Worm (Caenorhabditis elegans) whole organism, L3 larva: ENCODE results near the gene F20D6.9.

Source experiments
- R02D3.7 ChIP-seq: fragments of 150-350 bp; optimal IDR thresholded peaks from 2 replicates; lab custom pipeline; 2014; ENCODE audit warnings: missing biosample characterization, missing genetic modification characterization
- ZK546.5 ChIP-seq: sonication (generic microtip); optimal IDR thresholded peaks from 2 replicates; lab custom pipeline; 2017; ENCODE audit warnings: missing biosample characterization, missing genetic modification characterization
- aly-2 ChIP-seq: fragments of 150-350 bp; optimal IDR thresholded peaks from 2 replicates; lab custom pipeline; 2014; ENCODE audit warnings: missing biosample characterization, missing genetic modification characterization
- ama-1 ChIP-seq: fragments of 150-350 bp; optimal IDR thresholded peaks from 2 replicates; lab custom pipeline; 2018
- ceh-16 ChIP-seq: sonication (generic microtip); optimal IDR thresholded peaks from 2 replicates; lab custom pipeline; 2017; ENCODE audit warnings: missing biosample characterization, missing genetic modification characterization
- ceh-28 ChIP-seq: fragments of 150-350 bp; optimal IDR thresholded peaks from 2 replicates; lab custom pipeline; 2014; ENCODE audit warnings: missing biosample characterization, missing genetic modification reagents, missing genetic modification characterization
- ceh-82 ChIP-seq: fragments of 150-350 bp; optimal IDR thresholded peaks from 2 replicates; lab custom pipeline; 2014; ENCODE audit warnings: missing biosample characterization, missing genetic modification characterization
- ceh-9 ChIP-seq: sonication (generic microtip); optimal IDR thresholded peaks from 2 replicates; lab custom pipeline; 2018; ENCODE audit warnings: missing biosample characterization, missing genetic modification characterization
- daf-12 ChIP-seq: fragments of 150-350 bp; optimal IDR thresholded peaks from 2 replicates; lab custom pipeline; 2014; ENCODE audit warnings: missing biosample characterization, missing genetic modification reagents, missing genetic modification characterization
- egl-27 ChIP-seq: sonication (generic microtip); optimal IDR thresholded peaks from 4 replicates; lab custom pipeline; 2017; ENCODE audit warnings: missing biosample characterization, missing genetic modification reagents, missing genetic modification characterization
- egl-5 ChIP-seq: fragments of 150-350 bp; optimal IDR thresholded peaks from 2 replicates; lab custom pipeline; 2017; ENCODE audit warnings: missing biosample characterization, missing genetic modification reagents, missing genetic modification characterization, inconsistent platforms
- elt-1 ChIP-seq: fragments of 150-350 bp; optimal IDR thresholded peaks from 2 replicates; lab custom pipeline; 2014; ENCODE audit warnings: missing biosample characterization, missing genetic modification characterization
- elt-2 ChIP-seq: sonication (generic microtip); optimal IDR thresholded peaks from 2 replicates; lab custom pipeline; 2016; ENCODE audit warnings: missing genetic modification reagents, mild to moderate bottlenecking, missing genetic modification characterization, missing compliant biosample characterization
- elt-3 ChIP-seq, 3 experiments: fragments of 150-350 bp in 1 of 3; sonication (generic microtip) in 2 of 3; optimal IDR thresholded peaks; 2 replicates in 2 of 3; 4 replicates in 1 of 3; lab custom pipeline; 2014 to 2017; ENCODE audit warnings: missing biosample characterization in 3 of 3, missing genetic modification characterization in 3 of 3
- eor-1 ChIP-seq, 2 experiments: fragments of 150-350 bp; optimal IDR thresholded peaks; 2 replicates each; lab custom pipeline; 2014 to 2018; ENCODE audit warnings: missing biosample characterization in 2 of 2, missing genetic modification characterization in 2 of 2
- fkh-10 ChIP-seq: sonication (generic microtip); optimal IDR thresholded peaks from 2 replicates; lab custom pipeline; 2017; ENCODE audit warnings: missing biosample characterization, missing genetic modification reagents, missing genetic modification characterization
- fkh-2 ChIP-seq: fragments of 150-350 bp; optimal IDR thresholded peaks from 2 replicates; lab custom pipeline; 2014; ENCODE audit warnings: missing biosample characterization, missing genetic modification reagents, missing genetic modification characterization
- hmg-11 ChIP-seq: sonication (generic microtip); optimal IDR thresholded peaks from 2 replicates; lab custom pipeline; 2016; ENCODE audit warnings: missing genetic modification characterization, missing compliant biosample characterization
- jun-1 ChIP-seq: fragments of 150-350 bp; optimal IDR thresholded peaks from 2 replicates; lab custom pipeline; 2014; ENCODE audit warnings: missing biosample characterization, missing genetic modification reagents, missing genetic modification characterization
- lin-15B ChIP-seq: fragments of 150-350 bp; optimal IDR thresholded peaks from 2 replicates; lab custom pipeline; 2014; ENCODE audit warnings: missing biosample characterization, missing genetic modification characterization
- lin-39 ChIP-seq: fragments of 150-350 bp; optimal IDR thresholded peaks from 2 replicates; lab custom pipeline; 2018; ENCODE audit warnings: missing biosample characterization, missing genetic modification reagents, missing genetic modification characterization
- lsy-12 ChIP-seq: sonication (generic microtip); optimal IDR thresholded peaks from 2 replicates; lab custom pipeline; 2016; ENCODE audit warnings: mild to moderate bottlenecking, missing genetic modification characterization, missing compliant biosample characterization
- mdl-1 ChIP-seq: fragments of 150-350 bp; optimal IDR thresholded peaks from 2 replicates; lab custom pipeline; 2014; ENCODE audit warnings: missing biosample characterization, missing genetic modification characterization
- mml-1 ChIP-seq: fragments of 150-350 bp; sonication (generic microtip); optimal IDR thresholded peaks from 3 replicates; lab custom pipeline; 2014; ENCODE audit warnings: missing biosample characterization, missing genetic modification characterization
- nfya-1 ChIP-seq: sonication (generic microtip); optimal IDR thresholded peaks from 2 replicates; lab custom pipeline; 2017; ENCODE audit warnings: missing genetic modification characterization, mild to moderate bottlenecking, missing compliant biosample characterization, antibody characterized with exemption, moderate library complexity; ENCODE audit not compliant: insufficient read depth
- nhr-23 ChIP-seq: fragments of 150-350 bp; optimal IDR thresholded peaks from 2 replicates; lab custom pipeline; 2014; ENCODE audit warnings: missing biosample characterization, missing genetic modification reagents, missing genetic modification characterization
- nhr-237 ChIP-seq: fragments of 150-350 bp; optimal IDR thresholded peaks from 2 replicates; lab custom pipeline; 2014; ENCODE audit warnings: missing biosample characterization, missing genetic modification characterization
- nhr-25 ChIP-seq: sonication (generic microtip); optimal IDR thresholded peaks from 2 replicates; lab custom pipeline; 2017; ENCODE audit warnings: missing biosample characterization, missing genetic modification characterization
- nhr-28 ChIP-seq: fragments of 150-350 bp; optimal IDR thresholded peaks from 2 replicates; lab custom pipeline; 2014; ENCODE audit warnings: missing biosample characterization, missing genetic modification characterization
- nhr-43 ChIP-seq: sonication (generic microtip); optimal IDR thresholded peaks from 2 replicates; lab custom pipeline; 2016; ENCODE audit warnings: mild to moderate bottlenecking, missing genetic modification characterization, missing compliant biosample characterization; ENCODE audit not compliant: poor library complexity, severe bottlenecking
- nhr-67 ChIP-seq: fragments of 150-350 bp; optimal IDR thresholded peaks from 2 replicates; lab custom pipeline; 2014; ENCODE audit warnings: missing biosample characterization, missing genetic modification characterization
- nhr-77 ChIP-seq: fragments of 150-350 bp; optimal IDR thresholded peaks from 2 replicates; lab custom pipeline; 2014; ENCODE audit warnings: missing biosample characterization, missing genetic modification characterization
- pha-4 ChIP-seq: fragments of 150-350 bp; optimal IDR thresholded peaks from 2 replicates; lab custom pipeline; 2014; ENCODE audit warnings: missing biosample characterization, missing genetic modification reagents, missing genetic modification characterization
- sea-2 ChIP-seq: fragments of 150-350 bp; sonication (generic microtip); optimal IDR thresholded peaks from 4 replicates; lab custom pipeline; 2014; ENCODE audit warnings: missing biosample characterization, missing genetic modification reagents, missing genetic modification characterization
- skn-1 ChIP-seq: fragments of 150-350 bp; optimal IDR thresholded peaks from 2 replicates; lab custom pipeline; 2014; ENCODE audit warnings: missing biosample characterization, missing genetic modification characterization
- snpc-4 ChIP-seq: fragments of 150-350 bp; optimal IDR thresholded peaks from 2 replicates; lab custom pipeline; 2014; ENCODE audit warnings: missing biosample characterization, missing genetic modification characterization
- tbx-2 ChIP-seq: sonication (generic microtip); optimal IDR thresholded peaks from 2 replicates; lab custom pipeline; 2016; ENCODE audit warnings: mild to moderate bottlenecking, missing genetic modification characterization, missing compliant biosample characterization
- unc-62 ChIP-seq: fragments of 150-350 bp; sonication (generic microtip); optimal IDR thresholded peaks from 4 replicates; lab custom pipeline; 2014; ENCODE audit warnings: missing biosample characterization, missing genetic modification reagents, missing genetic modification characterization
- zag-1 ChIP-seq: fragments of 150-350 bp; optimal IDR thresholded peaks from 2 replicates; lab custom pipeline; 2014; ENCODE audit warnings: missing biosample characterization, missing genetic modification characterization
- ztf-11 ChIP-seq: fragments of 150-350 bp; optimal IDR thresholded peaks from 2 replicates; lab custom pipeline; 2014; ENCODE audit warnings: missing biosample characterization, missing genetic modification characterization
- ztf-4 ChIP-seq: fragments of 150-350 bp; optimal IDR thresholded peaks from 2 replicates; lab custom pipeline; 2014; ENCODE audit warnings: missing biosample characterization, missing genetic modification characterization

The F20D6.9 gene

ce11 chrV:8201229-8201858, 24.1 kb upstream of the F20D6.9 start, which contains the start of gene cri-2:
TSS of gene cri-2 (plus strand) at chrV:8201808.
- TF ChIP-seq fkh-10 (GFP tag; lab: Kevin White, UChicago) = no peak
- no peak for TF ChIP-seq ztf-11 (tag; lab: Kevin White, UChicago)
- no peak for TF ChIP-seq nhr-237
- no peak for TF ChIP-seq ztf-4 (tag; lab: Kevin White, UChicago)
- no peak for TF ChIP-seq hmg-11 (tag; lab: Kevin White, UChicago)
- no peak for TF ChIP-seq tbx-2 (tag; lab: Kevin White, UChicago)
- no peak for TF ChIP-seq snpc-4
- no peak for TF ChIP-seq ama-1 (lab: Kevin White, UChicago)
- no peak for TF ChIP-seq elt-2 (tag; lab: Kevin White, UChicago)
- TF ChIP-seq R02D3.7 (tag; lab: Kevin White, UChicago) = no peak
- TF ChIP-seq nhr-28 (tag; lab: Kevin White, UChicago) = no peak
- no peak for TF ChIP-seq ceh-28 (tag; lab: Kevin White, UChicago)
- no peak for TF ChIP-seq egl-5 (tag; lab: Kevin White, UChicago)
- TF ChIP-seq eor-1 (tag; optimal IDR thresholded peaks at IDR 0.05; lab: Kevin White, UChicago) = no peak
- no peak for TF ChIP-seq lin-39 (tag; lab: Kevin White, UChicago)
- no peak for TF ChIP-seq mml-1 (tag; lab: Kevin White, UChicago)
- no peak for TF ChIP-seq ceh-9 (tag; lab: Kevin White, UChicago)
- TF ChIP-seq elt-3 (tag; optimal IDR thresholded peaks at IDR 0.05; lab: Kevin White, UChicago) = no peak
- TF ChIP-seq unc-62 (GFP tag; lab: Kevin White, UChicago) = no peak
- TF ChIP-seq pha-4 (tag; lab: Kevin White, UChicago) = no peak
- TF ChIP-seq nhr-77 (tag; lab: Kevin White, UChicago) = no peak
- TF ChIP-seq zag-1 (tag; lab: Kevin White, UChicago) = no peak
- peak; percentile 35 for TF ChIP-seq nhr-25
- no peak for TF ChIP-seq elt-1
- no peak for TF ChIP-seq nfya-1 (tag; lab: Kevin White, UChicago)
- no peak for TF ChIP-seq ZK546.5 (tag; lab: Kevin White, UChicago)
- no peak for TF ChIP-seq lin-15B (tag; lab: Kevin White, UChicago)
- TF ChIP-seq egl-27 = peak; percentile 24
- peak; percentile 16 for TF ChIP-seq nhr-43 (tag; lab: Kevin White, UChicago)
- no peak for TF ChIP-seq sea-2
- no peak for TF ChIP-seq ceh-16 (tag; lab: Kevin White, UChicago)
- TF ChIP-seq nhr-23 (tag; lab: Kevin White, UChicago) = peak; percentile 65
- TF ChIP-seq mdl-1 (tag; lab: Kevin White, UChicago) = no peak
- TF ChIP-seq aly-2 (tag; lab: Kevin White, UChicago) = no peak
- TF ChIP-seq, all 47 proteins: peak for 4

DNA sequence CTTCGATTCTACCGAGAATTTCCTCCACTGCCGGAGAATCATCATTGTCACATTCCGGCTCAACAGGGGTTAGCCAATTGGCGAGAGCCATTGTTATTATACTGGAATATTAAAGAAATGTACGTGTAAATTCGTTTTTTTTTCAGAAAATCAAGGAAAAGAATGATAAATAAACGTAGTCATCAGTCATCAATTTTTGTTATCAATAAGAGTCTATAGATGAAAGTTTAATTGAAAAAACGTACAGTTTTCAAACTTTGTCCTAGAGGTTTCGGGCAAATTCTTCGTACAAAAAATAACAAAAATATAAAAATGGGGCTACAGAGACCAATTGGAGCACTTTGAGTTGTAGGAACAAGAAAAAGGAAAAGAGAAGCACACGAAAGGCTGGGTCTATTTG, 21.7 kb upstream of the F20D6.9 start, which contains the start of gene F20D6.11:
TSS of gene F20D6.11 (minus strand) at position 101 of the 400 bp plus-strand sequence.
- TF ChIP-seq R02D3.7 (tag; lab: Kevin White, UChicago) (no peak), ama-1 (lab: Kevin White, UChicago) (no peak), elt-2 (tag; lab: Kevin White, UChicago) (peak; percentile 18), ZK546.5 (tag; lab: Kevin White, UChicago) (no peak)

DNA sequence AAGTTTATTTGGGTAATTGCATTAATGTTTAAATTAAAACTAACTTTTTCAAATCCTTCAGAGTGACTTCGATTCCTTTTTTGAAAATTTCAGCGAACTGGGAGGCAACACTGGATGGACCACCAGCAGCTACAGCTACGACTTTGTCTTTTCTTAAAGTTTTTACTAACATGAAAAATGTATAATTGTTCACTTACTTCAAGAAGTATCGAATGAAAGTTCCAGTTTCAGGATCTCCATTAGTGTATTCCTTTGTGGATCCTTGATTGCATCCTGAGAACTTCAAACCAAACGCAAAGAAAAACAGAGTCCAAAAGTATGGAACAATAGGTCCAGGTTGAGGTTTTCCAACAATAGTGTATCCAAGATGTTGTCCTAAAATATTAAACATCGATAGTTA, 19.7 kb upstream of the F20D6.9 start:
- TF ChIP-seq ZK546.5 (tag; lab: Kevin White, UChicago) = no peak
- TF ChIP-seq snpc-4 = no peak
- no peak for TF ChIP-seq elt-2 (tag; lab: Kevin White, UChicago)
- no peak for TF ChIP-seq jun-1 (tag; lab: Kevin White, UChicago)

ce11 chrV:8195889-8196418, 18.7 kb upstream of the F20D6.9 start, which contains the start of gene F20D6.10:
TSS of gene F20D6.10 (minus strand) at chrV:8195939.
- TF ChIP-seq jun-1 (tag; lab: Kevin White, UChicago) (no peak), tbx-2 (tag; lab: Kevin White, UChicago) (no peak), nhr-67 (tag; lab: Kevin White, UChicago) (no peak), daf-12 (tag; lab: Kevin White, UChicago) (no peak), nhr-77 (tag; lab: Kevin White, UChicago) (no peak), ama-1 (lab: Kevin White, UChicago) (no peak), lin-39 (tag; lab: Kevin White, UChicago) (no peak), aly-2 (tag; lab: Kevin White, UChicago) (no peak), fkh-2 (tag; lab: Kevin White, UChicago) (no peak), nhr-237 (no peak), skn-1 (tag; lab: Kevin White, UChicago) (no peak), lsy-12 (tag; lab: Kevin White, UChicago) (no peak), elt-1 (no peak), ceh-82 (tag; lab: Kevin White, UChicago) (no peak)
